Worm (Caenorhabditis elegans) whole organism, mixed stage, embryonic: ENCODE results near the gene efk-1.
A peak's percentile ranks its signal among the peaks of the same experiment; 100 is the strongest.

ENCODE experiments used
- ceh-43 ChIP-seq: fragments of 200-800 bp; sonication (Bioruptor generic); optimal IDR thresholded peaks from 2 replicates; lab custom pipeline; 2018; ENCODE audit warnings: mild to moderate bottlenecking, missing genetic modification characterization, moderate library complexity, missing compliant biosample characterization
- ces-1 ChIP-seq: fragments of 150-350 bp; optimal IDR thresholded peaks from 2 replicates; lab custom pipeline; 2014; ENCODE audit warnings: missing biosample characterization, missing genetic modification reagents, missing genetic modification characterization
- elt-3 ChIP-seq: fragments of 150-350 bp; optimal IDR thresholded peaks from 2 replicates; lab custom pipeline; 2014; ENCODE audit warnings: missing biosample characterization, missing genetic modification characterization
- lin-13 ChIP-seq: fragments of 150-350 bp; optimal IDR thresholded peaks from 2 replicates; lab custom pipeline; 2014; ENCODE audit warnings: missing biosample characterization, missing genetic modification characterization
- lin-32 ChIP-seq: fragments of 200-800 bp; sonication (Bioruptor generic); optimal IDR thresholded peaks from 2 replicates; lab custom pipeline; 2018; ENCODE audit warnings: mild to moderate bottlenecking, missing genetic modification characterization, missing compliant biosample characterization
- nhr-12 ChIP-seq: fragments of 150-350 bp; optimal IDR thresholded peaks from 2 replicates; lab custom pipeline; 2014; ENCODE audit warnings: missing biosample characterization, missing genetic modification characterization
- nhr-76 ChIP-seq: sonication (generic microtip); optimal IDR thresholded peaks from 2 replicates; lab custom pipeline; 2017; ENCODE audit warnings: missing biosample characterization, missing genetic modification characterization
- unc-39 ChIP-seq: fragments of 150-350 bp; optimal IDR thresholded peaks from 2 replicates; lab custom pipeline; 2014; ENCODE audit warnings: missing biosample characterization, missing genetic modification characterization
- zip-8 ChIP-seq: fragments of 150-350 bp; optimal IDR thresholded peaks from 2 replicates; lab custom pipeline; 2014; ENCODE audit warnings: missing biosample characterization, missing genetic modification characterization

DNA sequence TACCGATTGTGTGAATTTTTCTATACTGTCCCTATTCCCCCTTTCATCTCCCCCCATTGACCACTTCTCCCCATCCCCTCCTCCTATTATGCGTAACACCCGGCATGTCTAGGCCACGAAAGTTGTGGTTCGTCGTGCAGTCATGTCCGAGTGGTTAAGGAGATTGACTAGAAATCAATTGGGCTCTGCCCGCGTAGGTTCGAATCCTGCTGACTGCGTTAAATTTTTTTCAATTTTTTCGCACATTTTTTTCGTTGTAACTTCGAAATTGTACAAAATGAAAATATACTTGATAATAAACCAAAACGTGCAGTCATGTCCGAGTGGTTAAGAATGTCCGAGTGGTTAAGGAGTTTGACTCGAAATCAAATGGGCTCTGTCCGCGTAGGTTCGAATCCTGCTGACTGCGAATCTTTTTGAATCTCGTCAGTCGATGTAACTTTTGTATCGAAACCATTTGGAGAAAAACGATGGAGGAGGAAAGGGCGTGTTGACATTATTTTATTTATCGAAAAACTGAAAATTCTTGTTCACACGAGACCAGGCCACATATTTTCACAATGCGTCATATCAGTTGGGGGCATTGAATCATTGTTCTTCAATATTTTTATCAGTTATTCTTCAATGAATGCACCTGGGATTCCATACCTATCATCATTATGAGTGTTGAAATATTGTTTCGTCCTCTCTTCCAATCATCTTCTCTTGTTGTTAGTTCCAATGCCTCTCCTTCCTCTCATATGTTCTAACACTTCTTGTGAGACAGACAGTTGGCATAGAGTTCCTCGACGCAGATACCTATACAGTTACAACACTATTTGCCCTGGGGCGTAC, 9.5 kb downstream of the efk-1 start, which contains the start of gene nfm-1:
- TF ChIP-seq nhr-12 (tag; lab: Kevin White, UChicago) (no peak), unc-39 (tag; lab: Kevin White, UChicago) (peak; percentile 35), elt-3 (tag; lab: Kevin White, UChicago) (no peak), zip-8 (tag; lab: Kevin White, UChicago) (no peak), nhr-76 (no peak), lin-13 (tag; lab: Kevin White, UChicago) (no peak), ceh-43 (GFP tag; lab: Kevin White, UChicago) (peak; percentile 86), ces-1 (peak; percentile 62), lin-32 (GFP tag; lab: Kevin White, UChicago) (peak; percentile 71)
